Fruit fly (Drosophila melanogaster): ENCODE data around the gene ss.
A peak's percentile ranks its signal among the peaks of the same experiment; 100 is the strongest.

The ss gene

DNA sequence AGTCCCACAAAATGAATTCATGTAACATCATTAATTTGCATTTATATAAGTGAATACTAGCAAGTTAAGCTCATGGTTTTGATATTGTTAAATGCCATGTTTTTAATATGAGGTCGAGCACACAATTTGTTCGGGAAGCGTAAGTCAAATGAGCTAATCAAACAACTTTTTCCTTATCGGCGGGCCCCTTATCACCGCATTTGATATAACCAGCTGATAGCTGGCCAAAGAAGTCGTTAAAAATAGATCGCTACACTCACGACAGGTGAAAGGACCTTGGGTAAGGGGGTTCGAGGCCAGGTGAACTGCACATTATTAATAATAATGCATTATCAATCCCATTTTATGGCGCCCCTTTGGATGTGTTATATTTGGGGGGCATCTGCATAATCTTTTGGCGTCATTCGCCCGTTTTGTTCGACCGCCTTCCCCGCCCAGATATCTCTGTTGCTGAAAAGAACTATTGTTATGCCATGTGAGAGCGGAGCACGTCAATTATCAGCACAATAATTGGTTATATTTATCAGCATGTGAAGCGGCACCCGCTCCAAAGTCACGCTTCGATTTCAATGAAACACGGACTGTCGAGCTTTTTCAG, 44.1 kb upstream of the ss start:
- peak; percentile 69 for TF ChIP-seq kay (GFP tag; ENCODE audit: borderline replicate concordance)
- TF ChIP-seq Mnt (GFP tag; optimal IDR thresholded peaks at IDR 0.05): no peak
- no peak for TF ChIP-seq pad (GFP tag; optimal IDR thresholded peaks at IDR 0.05)
- no peak for TF ChIP-seq CG12768 (GFP tag; optimal IDR thresholded peaks at IDR 0.05)
- no peak for TF ChIP-seq Clk (GFP tag; optimal IDR thresholded peaks at IDR 0.05)
- TF ChIP-seq CG11617 (GFP tag; optimal IDR thresholded peaks at IDR 0.05): no peak
- TF ChIP-seq CG33017 (tag; optimal IDR thresholded peaks at IDR 0.05): no peak
- TF ChIP-seq toe (GFP tag; optimal IDR thresholded peaks at IDR 0.05): no peak
- no peak for TF ChIP-seq CG5204 (GFP tag; optimal IDR thresholded peaks at IDR 0.05)
- no peak for TF ChIP-seq CG7045 (GFP tag; optimal IDR thresholded peaks at IDR 0.05)
- no peak for TF ChIP-seq bab1 (GFP tag; optimal IDR thresholded peaks at IDR 0.05)
- TF ChIP-seq cic (GFP tag; optimal IDR thresholded peaks at IDR 0.05): peak; percentile 7
- no peak for TF ChIP-seq tj (GFP tag; optimal IDR thresholded peaks at IDR 0.05)
- no peak for TF ChIP-seq cnc (optimal IDR thresholded peaks at IDR 0.05)

DNA sequence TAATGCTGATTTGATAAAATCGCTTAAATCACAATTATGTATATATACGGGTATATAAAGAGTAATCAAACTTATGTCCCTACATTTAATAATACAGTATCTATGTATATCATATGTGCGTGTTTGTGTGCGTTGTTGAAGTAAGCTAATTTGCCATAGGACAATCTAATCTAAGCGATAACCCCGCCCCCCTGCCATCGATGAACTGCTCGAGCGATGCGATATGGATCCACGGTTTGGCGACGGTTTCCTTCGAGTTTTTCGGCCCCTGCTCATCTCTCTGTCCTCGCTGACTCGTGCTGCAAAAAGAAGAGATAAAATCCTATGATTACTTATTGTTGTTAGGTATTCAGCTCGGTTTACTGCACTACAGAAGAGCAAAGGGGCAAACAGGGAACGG, 43.3 kb upstream of the ss start:
- no peak for TF ChIP-seq kay (GFP tag; ENCODE audit: borderline replicate concordance)
- no peak for TF ChIP-seq CG11617 (GFP tag; optimal IDR thresholded peaks at IDR 0.05)
- TF ChIP-seq Crg-1 (GFP tag; optimal IDR thresholded peaks at IDR 0.05): no peak
- no peak for TF ChIP-seq bab1 (GFP tag; optimal IDR thresholded peaks at IDR 0.05)
- TF ChIP-seq Hr96 (GFP tag; optimal IDR thresholded peaks at IDR 0.05): no peak
- TF ChIP-seq CG1620 (GFP tag; optimal IDR thresholded peaks at IDR 0.05): no peak
- no peak for TF ChIP-seq toe (GFP tag; optimal IDR thresholded peaks at IDR 0.05)
- TF ChIP-seq CG7045 (GFP tag; optimal IDR thresholded peaks at IDR 0.05): no peak
- no peak for TF ChIP-seq CG12768 (GFP tag; optimal IDR thresholded peaks at IDR 0.05)
- TF ChIP-seq tj (GFP tag; optimal IDR thresholded peaks at IDR 0.05): no peak
- TF ChIP-seq CG5204 (GFP tag; optimal IDR thresholded peaks at IDR 0.05): no peak
- TF ChIP-seq CG7101 (tag; optimal IDR thresholded peaks at IDR 0.05): no peak
- TF ChIP-seq Clk (GFP tag; optimal IDR thresholded peaks at IDR 0.05): no peak
- TF ChIP-seq CG33017 (tag; optimal IDR thresholded peaks at IDR 0.05): no peak
- TF ChIP-seq CG14711 (tag; optimal IDR thresholded peaks at IDR 0.05): no peak
- TF ChIP-seq pad (GFP tag; optimal IDR thresholded peaks at IDR 0.05): no peak

DNA sequence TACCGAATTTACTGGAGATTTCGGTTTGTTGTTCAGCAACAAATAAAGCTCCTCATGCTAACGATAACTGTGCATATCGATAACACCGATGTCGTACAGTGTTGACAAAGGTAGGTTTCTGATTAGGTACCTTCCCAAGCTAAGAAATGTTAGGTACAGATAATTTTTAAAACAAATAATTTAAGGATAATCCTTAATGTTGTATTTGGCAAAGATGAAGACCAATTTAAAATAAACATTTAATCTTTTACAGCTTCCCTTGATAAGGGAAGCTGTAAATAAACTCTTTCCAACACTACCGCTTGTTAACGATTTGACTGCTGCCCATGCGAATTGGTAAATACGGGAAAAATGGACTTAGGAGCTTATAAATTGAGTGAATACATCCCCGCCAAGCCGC, 39.4 kb upstream of the ss start, which contains the start of the genes Ttc1 and CG14882:
TSS of gene Ttc1 (minus strand) at position 71 of the 400 bp plus-strand sequence.
TSS of gene CG14882 (plus strand) at position 271 of the 400 bp plus-strand sequence.
- TF ChIP-seq tj (GFP tag; optimal IDR thresholded peaks at IDR 0.05) (peak; percentile 45), cic (GFP tag; optimal IDR thresholded peaks at IDR 0.05) (peak; percentile 39), toe (GFP tag; optimal IDR thresholded peaks at IDR 0.05) (peak; percentile 81), Hr96 (GFP tag; optimal IDR thresholded peaks at IDR 0.05) (no peak), pad (GFP tag; optimal IDR thresholded peaks at IDR 0.05) (peak; percentile 73), CG1620 (GFP tag; optimal IDR thresholded peaks at IDR 0.05) (peak; percentile 79), ovo (GFP tag; optimal IDR thresholded peaks at IDR 0.05) (peak; percentile 25), CG33017 (tag; optimal IDR thresholded peaks at IDR 0.05) (peak; percentile 89), CG11617 (GFP tag; optimal IDR thresholded peaks at IDR 0.05) (peak; percentile 87), Mnt (GFP tag; optimal IDR thresholded peaks at IDR 0.05) (peak; percentile 88), CG14711 (tag; optimal IDR thresholded peaks at IDR 0.05) (peak; percentile 79), CG5204 (GFP tag; optimal IDR thresholded peaks at IDR 0.05) (no peak), CG7101 (tag; optimal IDR thresholded peaks at IDR 0.05) (peak; percentile 91), kay (GFP tag; ENCODE audit: borderline replicate concordance) (no peak), cnc (optimal IDR thresholded peaks at IDR 0.05) (no peak), Clk (GFP tag; optimal IDR thresholded peaks at IDR 0.05) (peak; percentile 66), Crg-1 (GFP tag; optimal IDR thresholded peaks at IDR 0.05) (peak; percentile 89), CG12768 (GFP tag; optimal IDR thresholded peaks at IDR 0.05) (peak; percentile 87), bab1 (GFP tag; optimal IDR thresholded peaks at IDR 0.05) (peak; percentile 88), CG7045 (GFP tag; optimal IDR thresholded peaks at IDR 0.05) (peak; percentile 82)

DNA sequence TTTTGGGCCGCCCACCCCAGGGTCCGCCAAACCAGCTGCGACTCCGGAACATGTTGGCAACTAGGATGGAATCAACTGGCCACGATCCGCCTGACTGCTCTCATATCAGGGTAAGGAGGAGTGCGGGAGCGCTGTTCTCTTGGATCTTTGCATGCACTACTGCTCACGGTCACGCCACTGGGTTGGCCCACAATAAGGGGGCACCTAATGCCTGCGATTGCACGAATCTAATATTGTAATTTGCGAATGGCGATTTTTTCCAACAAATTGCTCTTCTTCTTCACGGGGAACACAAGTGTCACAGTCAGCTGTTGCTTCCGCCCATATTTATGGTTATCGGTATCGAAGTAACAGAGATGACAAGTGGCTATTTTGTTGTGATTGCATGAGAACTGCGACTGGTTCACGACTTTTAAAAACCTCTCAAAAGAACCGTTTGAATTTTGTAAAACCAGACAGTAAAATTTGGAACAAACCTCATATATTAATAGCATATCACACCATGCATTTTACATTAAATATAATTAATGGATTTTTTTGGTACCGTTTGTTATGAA, 38.0 kb upstream of the ss start, which contains the start of gene ema:
TSS of gene ema (minus strand) at position 295 of the 557 bp plus-strand sequence.
- TF ChIP-seq Mnt (GFP tag; optimal IDR thresholded peaks at IDR 0.05) (peak; percentile 11), CG7045 (GFP tag; optimal IDR thresholded peaks at IDR 0.05) (no peak), CG1620 (GFP tag; optimal IDR thresholded peaks at IDR 0.05) (peak; percentile 21), CG33017 (tag; optimal IDR thresholded peaks at IDR 0.05) (no peak), Hr96 (GFP tag; optimal IDR thresholded peaks at IDR 0.05) (no peak), CG14711 (tag; optimal IDR thresholded peaks at IDR 0.05) (peak; percentile 52), pad (GFP tag; optimal IDR thresholded peaks at IDR 0.05) (peak; percentile 12), cic (GFP tag; optimal IDR thresholded peaks at IDR 0.05) (no peak), CG11617 (GFP tag; optimal IDR thresholded peaks at IDR 0.05) (peak; percentile 24), CG12768 (GFP tag; optimal IDR thresholded peaks at IDR 0.05) (no peak), kay (GFP tag; ENCODE audit: borderline replicate concordance) (no peak), CG5204 (GFP tag; optimal IDR thresholded peaks at IDR 0.05) (no peak), toe (GFP tag; optimal IDR thresholded peaks at IDR 0.05) (no peak), bab1 (GFP tag; optimal IDR thresholded peaks at IDR 0.05) (peak; percentile 83), CG7101 (tag; optimal IDR thresholded peaks at IDR 0.05) (peak; percentile 17), cnc (optimal IDR thresholded peaks at IDR 0.05) (no peak)

DNA sequence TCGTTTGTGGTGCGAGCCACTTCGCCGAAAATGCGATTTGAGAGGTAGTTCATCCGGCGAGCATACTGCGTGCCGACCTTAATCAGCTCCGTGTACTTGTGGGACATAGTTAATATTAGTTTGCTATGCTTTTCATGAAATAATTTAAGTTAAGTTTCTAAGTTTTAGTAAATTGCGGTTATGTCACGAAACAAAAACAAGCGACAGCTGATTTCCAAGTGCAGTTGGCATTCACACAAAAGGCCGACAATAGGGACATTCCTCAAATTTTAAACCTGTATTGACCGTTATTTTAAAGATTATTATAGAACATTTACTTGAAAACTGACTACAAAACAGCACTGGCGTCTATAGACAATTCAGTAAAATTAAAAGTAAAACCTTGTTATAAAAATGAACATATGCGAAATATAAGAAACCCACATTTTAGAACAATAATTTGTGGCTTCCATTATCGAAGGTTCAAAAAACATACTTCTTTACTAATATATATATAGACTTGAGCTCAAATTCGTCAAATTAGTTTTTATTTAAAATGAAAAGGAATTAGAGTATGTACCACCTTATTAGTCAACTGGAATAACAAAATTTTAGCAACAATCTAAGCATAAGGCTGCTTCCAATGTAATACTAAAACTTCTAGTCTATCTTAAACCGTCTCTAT, 33.0 kb upstream of the ss start, which contains the start of gene mRpS33:
TSS of gene mRpS33 (minus strand) at position 224 of the 664 bp plus-strand sequence.
- no peak for TF ChIP-seq Clk (GFP tag; optimal IDR thresholded peaks at IDR 0.05)
- TF ChIP-seq pad (GFP tag; optimal IDR thresholded peaks at IDR 0.05): no peak
- no peak for TF ChIP-seq cnc (optimal IDR thresholded peaks at IDR 0.05)
- no peak for TF ChIP-seq CG11617 (GFP tag; optimal IDR thresholded peaks at IDR 0.05)
- TF ChIP-seq CG33017 (tag; optimal IDR thresholded peaks at IDR 0.05): no peak
- TF ChIP-seq cic (GFP tag; optimal IDR thresholded peaks at IDR 0.05): no peak
- no peak for TF ChIP-seq toe (GFP tag; optimal IDR thresholded peaks at IDR 0.05)
- TF ChIP-seq CG7101 (tag; optimal IDR thresholded peaks at IDR 0.05): no peak

All from whole organism, adult.